Worm (Caenorhabditis elegans): ENCODE results near the gene klp-19.

DNA sequence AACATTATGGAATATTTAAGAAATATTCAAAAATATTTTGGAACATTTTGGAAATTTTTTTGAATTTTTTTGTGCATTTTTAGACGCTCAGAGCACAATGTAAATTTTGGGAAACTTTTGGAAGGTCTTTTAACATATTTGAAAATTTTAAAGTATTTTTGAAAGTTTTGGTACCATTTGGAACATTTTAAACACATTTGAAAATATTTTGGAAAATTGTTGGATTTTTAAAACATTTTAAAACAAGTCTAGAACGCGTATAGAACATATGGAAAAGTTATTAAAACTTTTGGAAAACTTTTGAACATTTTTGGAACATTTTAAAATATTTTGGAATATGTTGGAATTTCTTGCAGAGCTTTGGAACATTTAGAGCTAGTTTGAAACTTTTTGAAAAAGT is 26.7 kb upstream of the klp-19 start, which contains the start of gene sdz-20:
- TF ChIP-seq lin-35 (GFP tag; optimal IDR thresholded peaks at IDR 0.05) (no peak), unc-62 (GFP tag; optimal IDR thresholded peaks at IDR 0.05) (no peak), ama-1 (optimal IDR thresholded peaks at IDR 0.05) (no peak), ama-1 (GFP tag; optimal IDR thresholded peaks at IDR 0.05) (no peak), rec-8 (tag; optimal IDR thresholded peaks at IDR 0.05) (no peak), athp-1 (tag; optimal IDR thresholded peaks at IDR 0.05) (no peak), dpl-1 (GFP tag; optimal IDR thresholded peaks at IDR 0.05) (no peak), nhr-90 (tag; optimal IDR thresholded peaks at IDR 0.05) (no peak), tlf-1 (GFP tag; optimal IDR thresholded peaks at IDR 0.05) (no peak), ceh-79 (tag; optimal IDR thresholded peaks at IDR 0.05) (no peak), attf-5 (GFP tag; optimal IDR thresholded peaks at IDR 0.05) (no peak), F39B2.1 (GFP tag; IDR thresholded peaks at IDR 0.05) (no peak), B0035.1 (tag; optimal IDR thresholded peaks at IDR 0.05) (no peak)

All from whole organism, young adult.